Worm (Caenorhabditis elegans): ENCODE measurements around the gene F14H8.5.

DNA sequence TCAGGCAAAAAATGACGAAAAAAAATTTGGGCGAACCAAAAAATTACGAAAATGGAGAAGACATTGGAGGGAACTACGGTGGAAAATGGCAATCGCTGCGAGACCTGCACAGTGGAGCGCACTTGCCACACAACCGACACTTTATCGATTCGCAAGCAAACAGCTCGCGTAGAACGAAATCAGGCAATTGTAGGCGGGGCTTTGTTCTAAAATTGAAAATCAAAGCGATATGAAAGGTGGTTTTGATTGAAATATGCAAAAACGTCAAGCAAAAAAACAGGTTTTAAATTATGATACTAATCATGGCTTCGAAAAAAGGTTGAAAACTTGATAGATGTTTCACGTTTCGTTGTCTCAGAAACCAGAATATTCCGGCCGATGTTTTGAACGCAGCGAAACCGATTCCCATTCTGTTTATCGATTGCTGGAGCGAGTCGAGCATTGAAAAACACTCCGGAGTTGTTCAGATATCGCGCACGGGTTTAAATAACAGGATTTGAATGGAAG, 18.6 kb upstream of the F14H8.5 start, which contains the start of the genes fib-1 and mut-15:
- TF ChIP-seq ceh-62 (tag; optimal IDR thresholded peaks at IDR 0.05) = no peak
- 0 out of 2 replicates have a peak, but pooled peaks have one; percentile 55 for TF ChIP-seq arid-1 (GFP tag; conservative IDR thresholded peaks at IDR 0.05)
- TF ChIP-seq attf-4 (tag; optimal IDR thresholded peaks at IDR 0.05) = no peak
- peak; percentile 75 for TF ChIP-seq ceh-44 (GFP tag; IDR thresholded peaks at IDR 0.05)
- no peak for TF ChIP-seq gei-8 (GFP tag; optimal IDR thresholded peaks at IDR 0.05)
- peak in 1 of 2 experiments; percentile 99 for TF ChIP-seq unc-62 (GFP tag; optimal IDR thresholded peaks at IDR 0.05 in 1 of 2)
- TF ChIP-seq unc-62 (tag; optimal IDR thresholded peaks at IDR 0.05) = no peak
- TF ChIP-seq zip-11 (GFP tag; IDR thresholded peaks at IDR 0.05) = no peak
- TF ChIP-seq nhr-6 (tag; optimal IDR thresholded peaks at IDR 0.05) = peak; percentile 95
- TF ChIP-seq nhr-11 (tag; optimal IDR thresholded peaks at IDR 0.05) = peak; percentile 91
- TF ChIP-seq aly-2 (tag; optimal IDR thresholded peaks at IDR 0.05) = no peak
- TF ChIP-seq cey-2 (tag; optimal IDR thresholded peaks at IDR 0.05; ENCODE audit: borderline replicate concordance, insufficient read depth) = no peak
